Fruit fly (Drosophila melanogaster): ENCODE data around the gene RpL6.

DNA sequence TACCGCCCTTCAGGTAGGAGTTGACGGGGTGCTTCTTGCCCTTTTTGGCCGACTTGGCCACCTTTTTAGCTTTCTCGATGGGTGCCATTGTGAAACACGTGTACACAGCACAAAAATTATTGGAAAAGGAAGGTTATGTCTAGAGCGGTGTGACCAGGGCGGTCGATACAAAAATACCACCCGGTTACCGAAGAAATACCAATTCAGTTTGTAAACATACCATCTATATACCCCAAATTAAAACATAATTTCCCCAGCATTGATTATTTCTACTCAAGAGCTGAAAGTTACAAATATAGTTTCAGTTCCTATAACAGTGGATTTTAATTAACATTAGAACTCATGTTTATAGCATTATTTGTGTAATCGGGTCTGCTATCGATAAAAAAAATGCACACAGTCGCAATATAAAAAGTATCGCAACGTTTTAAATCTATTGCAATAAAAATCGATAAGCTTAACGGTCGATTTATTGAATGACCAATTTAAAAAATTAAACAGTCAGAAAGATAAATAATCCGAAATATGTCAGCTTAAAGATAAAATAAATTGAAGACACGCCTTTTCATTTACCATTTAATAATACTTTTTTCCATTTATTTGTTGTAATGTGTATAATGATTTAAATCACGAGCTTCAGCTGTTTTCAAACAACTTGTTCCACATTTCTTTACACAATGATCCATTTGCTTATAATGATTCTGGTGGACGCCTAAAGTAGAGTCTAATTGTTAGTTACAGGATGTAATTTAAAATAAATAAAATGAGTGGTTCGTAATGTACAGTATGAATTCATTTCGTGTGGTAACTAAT is at the start of gene RpL6:
- TF ChIP-seq rn (GFP tag; IDR thresholded peaks at IDR 0.05) (no peak), CG8159 (tag; optimal IDR thresholded peaks at IDR 0.05) (no peak), Pif1B (GFP tag; optimal IDR thresholded peaks at IDR 0.05) (no peak), CG10348 (GFP tag; IDR thresholded peaks at IDR 0.05) (no peak), EcR (GFP tag; optimal IDR thresholded peaks at IDR 0.05) (no peak), CG8301 (tag; optimal IDR thresholded peaks at IDR 0.05) (no peak)
